Fruit fly (Drosophila melanogaster) whole organism, prepupa: ENCODE measurements around the gene CG1440.

Source experiments
- Blimp-1 ChIP-seq: fragments of 200-800 bp; sonication (Bioruptor generic); optimal IDR thresholded peaks from 3 replicates; lab custom pipeline; 2017; ENCODE audit warnings: missing biosample characterization, missing genetic modification characterization, mild to moderate bottlenecking, moderate library complexity, missing genetic modification reagents
- CG10631 ChIP-seq: fragments of 200-800 bp; sonication (Bioruptor generic); optimal IDR thresholded peaks from 2 replicates; lab custom pipeline; 2016; ENCODE audit warnings: missing biosample characterization, missing genetic modification characterization
- CG10669 ChIP-seq: fragments of 200-800 bp; sonication (Bioruptor generic); optimal IDR thresholded peaks from 3 replicates; lab custom pipeline; 2018; ENCODE audit warnings: missing biosample characterization, mild to moderate bottlenecking, missing genetic modification characterization, moderate library complexity
- CG11902 ChIP-seq: fragments of 200-800 bp; sonication (Bioruptor generic); optimal IDR thresholded peaks from 3 replicates; lab custom pipeline; 2016; ENCODE audit warnings: missing biosample characterization, missing genetic modification characterization
- CG1621 ChIP-seq: fragments of 200-800 bp; sonication (Bioruptor generic); optimal IDR thresholded peaks from 3 replicates; lab custom pipeline; 2018; ENCODE audit warnings: missing biosample characterization, mild to moderate bottlenecking, missing genetic modification characterization
- CG16779 ChIP-seq: fragments of 200-800 bp; sonication (Bioruptor generic); optimal IDR thresholded peaks from 3 replicates; lab custom pipeline; 2017; ENCODE audit warnings: missing biosample characterization, mild to moderate bottlenecking, missing genetic modification characterization
- CG3032 ChIP-seq: fragments of 200-800 bp; optimal IDR thresholded peaks from 2 replicates; lab custom pipeline; 2019; ENCODE audit warnings: missing biosample characterization, mild to moderate bottlenecking, missing genetic modification characterization, moderate library complexity
- CG31627 ChIP-seq: fragments of 200-800 bp; sonication (Bioruptor generic); optimal IDR thresholded peaks from 3 replicates; lab custom pipeline; 2016; ENCODE audit warnings: missing biosample characterization, missing genetic modification characterization
- CG32006 ChIP-seq: fragments of 200-800 bp; sonication (Bioruptor generic); optimal IDR thresholded peaks from 3 replicates; lab custom pipeline; 2017; ENCODE audit warnings: missing biosample characterization, mild to moderate bottlenecking, missing genetic modification characterization
- CG34406 ChIP-seq: fragments of 200-800 bp; sonication (Bioruptor generic); optimal IDR thresholded peaks from 3 replicates; lab custom pipeline; 2016; ENCODE audit warnings: missing biosample characterization, missing genetic modification characterization
- CG3919 ChIP-seq: fragments of 200-800 bp; sonication (Bioruptor generic); optimal IDR thresholded peaks from 3 replicates; lab custom pipeline; 2016; ENCODE audit warnings: missing biosample characterization, missing genetic modification characterization
- CG4318 ChIP-seq: fragments of 200-800 bp; sonication (Bioruptor generic); optimal IDR thresholded peaks from 3 replicates; lab custom pipeline; 2017; ENCODE audit warnings: missing biosample characterization, mild to moderate bottlenecking, missing genetic modification characterization
- CG6163 ChIP-seq: fragments of 200-800 bp; sonication (Bioruptor generic); IDR thresholded peaks from 3 replicates; pipeline ENCODE4 v1.3.6; 2022; ENCODE audit warnings: missing biosample characterization, missing genetic modification characterization
- CG6276 ChIP-seq: fragments of 200-800 bp; sonication (Bioruptor generic); optimal IDR thresholded peaks from 2 replicates; lab custom pipeline; 2017; ENCODE audit warnings: missing biosample characterization, mild to moderate bottlenecking, missing genetic modification characterization
- CG6792 ChIP-seq: fragments of 200-800 bp; sonication (Bioruptor generic); optimal IDR thresholded peaks from 3 replicates; lab custom pipeline; 2016; ENCODE audit warnings: missing biosample characterization, missing genetic modification characterization
- CG6854 ChIP-seq: fragments of 200-800 bp; sonication (Bioruptor generic); optimal IDR thresholded peaks from 2 replicates; lab custom pipeline; 2017; ENCODE audit warnings: missing biosample characterization, mild to moderate bottlenecking, missing genetic modification characterization
- CG7368 ChIP-seq: fragments of 200-800 bp; sonication (Bioruptor generic); optimal IDR thresholded peaks from 3 replicates; lab custom pipeline; 2016; ENCODE audit warnings: missing biosample characterization, missing genetic modification characterization
- CG8119 ChIP-seq: fragments of 200-800 bp; sonication (Bioruptor generic); IDR thresholded peaks from 3 replicates; pipeline ENCODE4 v1.3.6; 2022; ENCODE audit warnings: missing biosample characterization, missing genetic modification characterization
- CG8319 ChIP-seq: fragments of 200-800 bp; sonication (Bioruptor generic); optimal IDR thresholded peaks from 3 replicates; lab custom pipeline; 2016; ENCODE audit warnings: missing biosample characterization, missing genetic modification characterization
- CG8632 ChIP-seq: fragments of 200-800 bp; sonication (Bioruptor generic); optimal IDR thresholded peaks from 3 replicates; lab custom pipeline; 2016; ENCODE audit warnings: missing biosample characterization, missing genetic modification characterization
- CG9139 ChIP-seq: fragments of 200-800 bp; sonication (Bioruptor generic); optimal IDR thresholded peaks from 3 replicates; lab custom pipeline; 2017; ENCODE audit warnings: missing biosample characterization, mild to moderate bottlenecking, missing genetic modification characterization
- Eip78C ChIP-seq: fragments of 200-800 bp; sonication (Bioruptor generic); peaks from one replicate; lab custom pipeline; 2016; ENCODE audit warnings: missing biosample characterization, missing genetic modification characterization
- Eip93F ChIP-seq: fragments of 200-800 bp; sonication (Bioruptor generic); optimal IDR thresholded peaks from 2 replicates; lab custom pipeline; 2016; ENCODE audit warnings: missing biosample characterization, mild to moderate bottlenecking, missing genetic modification characterization
- Ets21C ChIP-seq: fragments of 200-800 bp; sonication (Bioruptor generic); optimal IDR thresholded peaks from 3 replicates; lab custom pipeline; 2016; ENCODE audit warnings: missing biosample characterization, missing genetic modification characterization
- Ets96B ChIP-seq: fragments of 200-800 bp; optimal IDR thresholded peaks from 2 replicates; lab custom pipeline; 2019; ENCODE audit warnings: missing biosample characterization, mild to moderate bottlenecking, missing genetic modification characterization, moderate library complexity
- Gug ChIP-seq: fragments of 200-800 bp; sonication (Bioruptor generic); IDR thresholded peaks from 2 replicates; pipeline ENCODE4 v1.3.6; 2022; ENCODE audit warnings: missing biosample characterization, missing genetic modification characterization
- Hr38 ChIP-seq: sonication (Bioruptor generic); optimal IDR thresholded peaks from 2 replicates; lab custom pipeline; 2016; ENCODE audit warnings: missing biosample characterization, missing genetic modification characterization
- Hr39 ChIP-seq: fragments of 200-800 bp; sonication (Bioruptor generic); optimal IDR thresholded peaks from 2 replicates; lab custom pipeline; 2016; ENCODE audit warnings: missing biosample characterization, missing genetic modification characterization
- Hr4 ChIP-seq: fragments of 200-800 bp; sonication (Bioruptor generic); optimal IDR thresholded peaks from 3 replicates; lab custom pipeline; 2016; ENCODE audit warnings: missing biosample characterization, missing genetic modification characterization
- Lpt ChIP-seq: fragments of 200-800 bp; sonication (Bioruptor generic); optimal IDR thresholded peaks from 3 replicates; lab custom pipeline; 2016; ENCODE audit warnings: missing biosample characterization, missing genetic modification characterization
- Met ChIP-seq: fragments of 200-800 bp; sonication (Bioruptor generic); optimal IDR thresholded peaks from 3 replicates; lab custom pipeline; 2016; ENCODE audit warnings: missing biosample characterization, missing genetic modification characterization
- OdsH ChIP-seq: fragments of 200-800 bp; sonication (Bioruptor generic); optimal IDR thresholded peaks from 3 replicates; lab custom pipeline; 2016; ENCODE audit warnings: missing biosample characterization, missing genetic modification characterization
- Smox ChIP-seq: fragments of 200-800 bp; sonication (Bioruptor generic); optimal IDR thresholded peaks from 3 replicates; lab custom pipeline; 2016; ENCODE audit warnings: missing biosample characterization, missing genetic modification characterization
- Sox102F ChIP-seq: fragments of 200-800 bp; sonication (Bioruptor generic); optimal IDR thresholded peaks from 2 replicates; lab custom pipeline; 2016; ENCODE audit warnings: missing biosample characterization, mild to moderate bottlenecking, missing genetic modification characterization
- Sox14 ChIP-seq: fragments of 200-800 bp; sonication (Bioruptor generic); optimal IDR thresholded peaks from 3 replicates; lab custom pipeline; 2016; ENCODE audit warnings: missing biosample characterization, missing genetic modification characterization
- Sox15 ChIP-seq: fragments of 200-800 bp; sonication (Bioruptor generic); optimal IDR thresholded peaks from 3 replicates; lab custom pipeline; 2016; ENCODE audit warnings: missing biosample characterization, missing genetic modification characterization
- achi ChIP-seq: fragments of 200-800 bp; sonication (Bioruptor generic); optimal IDR thresholded peaks from 3 replicates; lab custom pipeline; 2016; ENCODE audit warnings: missing biosample characterization, missing genetic modification characterization
- acj6 ChIP-seq: fragments of 200-800 bp; sonication (Bioruptor generic); optimal IDR thresholded peaks from 3 replicates; lab custom pipeline; 2016; ENCODE audit warnings: missing biosample characterization, missing genetic modification characterization
- cyc ChIP-seq: fragments of 200-800 bp; sonication (Bioruptor generic); optimal IDR thresholded peaks from 3 replicates; lab custom pipeline; 2016; ENCODE audit warnings: missing biosample characterization, missing genetic modification characterization
- dac ChIP-seq: fragments of 200-800 bp; sonication (Bioruptor generic); optimal IDR thresholded peaks from 2 replicates; lab custom pipeline; 2017; ENCODE audit warnings: missing biosample characterization, mild to moderate bottlenecking, missing genetic modification characterization
- dsx ChIP-seq: fragments of 200-800 bp; optimal IDR thresholded peaks from 3 replicates; lab custom pipeline; 2019; ENCODE audit warnings: missing biosample characterization, mild to moderate bottlenecking, missing genetic modification characterization, moderate library complexity; ENCODE audit not compliant: poor library complexity, severe bottlenecking
- eg ChIP-seq: fragments of 200-800 bp; sonication (Bioruptor generic); IDR thresholded peaks from 3 replicates; pipeline ENCODE4 v1.3.6; 2022; ENCODE audit warnings: missing biosample characterization, missing genetic modification characterization
- esn ChIP-seq: fragments of 200-800 bp; sonication (Bioruptor generic); optimal IDR thresholded peaks from 2 replicates; lab custom pipeline; 2016; ENCODE audit warnings: missing biosample characterization, mild to moderate bottlenecking, missing genetic modification characterization, moderate library complexity
- fd85E ChIP-seq: fragments of 200-800 bp; sonication (Bioruptor generic); optimal IDR thresholded peaks from 3 replicates; lab custom pipeline; 2016; ENCODE audit warnings: missing biosample characterization, missing genetic modification characterization
- fkh ChIP-seq: fragments of 200-800 bp; sonication (Bioruptor generic); optimal IDR thresholded peaks from 3 replicates; lab custom pipeline; 2017; ENCODE audit warnings: missing biosample characterization, mild to moderate bottlenecking, missing genetic modification characterization, moderate library complexity
- net ChIP-seq: fragments of 200-800 bp; sonication (Bioruptor generic); optimal IDR thresholded peaks from 3 replicates; lab custom pipeline; 2016; ENCODE audit warnings: missing biosample characterization, missing genetic modification characterization
- pdm3 ChIP-seq: fragments of 200-800 bp; sonication (Bioruptor generic); optimal IDR thresholded peaks from 3 replicates; lab custom pipeline; 2016; ENCODE audit warnings: missing biosample characterization, missing genetic modification characterization
- spab ChIP-seq: fragments of 200-800 bp; sonication (Bioruptor generic); optimal IDR thresholded peaks from 2 replicates; lab custom pipeline; 2017; ENCODE audit warnings: missing biosample characterization, mild to moderate bottlenecking, missing genetic modification characterization, missing genetic modification reagents
- ss ChIP-seq, 2 experiments: fragments of 200-800 bp; sonication (Bioruptor generic); optimal IDR thresholded peaks; 2 replicates in 1 of 2; 3 replicates in 1 of 2; lab custom pipeline; 2017 to 2018; ENCODE audit warnings: mild to moderate bottlenecking in 2 of 2, missing biosample characterization in 2 of 2, missing genetic modification characterization in 2 of 2, moderate library complexity in 1 of 2
- svp ChIP-seq: fragments of 200-800 bp; sonication (Bioruptor generic); peaks from one replicate; lab custom pipeline; 2016; ENCODE audit warnings: missing biosample characterization, missing genetic modification characterization
- topi ChIP-seq: fragments of 200-800 bp; sonication (Bioruptor generic); optimal IDR thresholded peaks from 3 replicates; lab custom pipeline; 2016; ENCODE audit warnings: missing biosample characterization, missing genetic modification characterization
- vri ChIP-seq: fragments of 200-800 bp; sonication (Bioruptor generic); optimal IDR thresholded peaks from 3 replicates; lab custom pipeline; 2016; ENCODE audit warnings: missing biosample characterization, mild to moderate bottlenecking, missing genetic modification characterization

CG1440 gene

DNA sequence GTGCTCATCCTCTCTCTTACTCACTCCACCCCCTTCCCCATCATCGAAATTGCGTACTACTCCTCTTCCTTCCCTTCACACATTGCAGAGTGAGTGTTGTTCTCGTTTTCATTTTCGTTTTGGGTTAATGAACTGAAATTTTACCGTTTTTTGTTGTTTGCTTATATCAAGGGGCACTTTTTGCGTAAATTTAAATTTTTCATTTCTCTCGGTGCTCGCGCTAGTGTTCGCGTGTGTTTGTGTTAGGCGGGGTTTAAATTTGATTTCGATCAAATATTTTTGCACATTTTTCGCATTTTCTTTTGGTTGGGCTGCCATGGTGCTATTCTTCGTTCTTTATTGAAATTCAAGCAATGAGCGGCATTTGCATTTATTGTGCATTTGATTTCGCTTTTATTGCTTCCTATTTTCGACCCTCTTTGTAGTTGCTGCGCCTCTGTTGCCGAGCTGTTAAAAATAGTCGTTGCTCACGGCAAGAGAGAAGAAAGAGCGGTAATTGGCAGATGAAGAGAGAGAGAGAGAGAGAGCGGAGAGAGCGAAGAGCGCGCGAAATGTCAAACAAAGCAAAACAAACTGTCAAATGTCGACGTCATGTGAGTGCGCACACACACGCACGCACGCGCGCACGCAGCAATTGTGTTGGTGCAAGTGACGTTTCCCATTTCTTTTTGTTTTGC lies 15.9 kb upstream of the CG1440 start:
- peak; percentile 50 for TF ChIP-seq Lpt (GFP tag; lab: Kevin White, UChicago)
- TF ChIP-seq CG3032 = peak; percentile 37
- TF ChIP-seq topi = peak; percentile 37
- peak; percentile 16 for TF ChIP-seq OdsH
- TF ChIP-seq Blimp-1 (GFP tag; lab: Kevin White, UChicago) = peak; percentile 82
- peak; percentile 17 for TF ChIP-seq Sox15 (GFP tag; lab: Kevin White, UChicago)
- TF ChIP-seq CG7368 (GFP tag; lab: Kevin White, UChicago) = peak; percentile 29
- TF ChIP-seq Eip78C = peak; percentile 82
- TF ChIP-seq vri (GFP tag; lab: Kevin White, UChicago) = peak; percentile 52
- TF ChIP-seq CG34406 = peak; percentile 21
- no peak for TF ChIP-seq CG8319 (GFP tag; lab: Kevin White, UChicago)
- peak; percentile 31 for TF ChIP-seq CG8632 (GFP tag; lab: Kevin White, UChicago)
- no peak for TF ChIP-seq Met
- TF ChIP-seq Ets21C = peak; percentile 34
- TF ChIP-seq Sox14 (GFP tag; lab: Kevin White, UChicago) = peak; percentile 67
- no peak for TF ChIP-seq CG3919
- peak; percentile 59 for TF ChIP-seq fkh (GFP tag; lab: Kevin White, UChicago)
- no peak for TF ChIP-seq Hr38
- no peak for TF ChIP-seq CG11902
- peak; percentile 61 for TF ChIP-seq net (GFP tag; lab: Kevin White, UChicago)
- TF ChIP-seq CG16779 (tag; lab: Kevin White, UChicago) = peak; percentile 67
- TF ChIP-seq CG10631 = no peak
- TF ChIP-seq fd85E (GFP tag; lab: Kevin White, UChicago) = peak; percentile 50
- peak; percentile 25 for TF ChIP-seq Hr39 (GFP tag; lab: Kevin White, UChicago)
- TF ChIP-seq Hr4 (GFP tag; lab: Kevin White, UChicago) = no peak
- TF ChIP-seq Sox102F (GFP tag; lab: Kevin White, UChicago) = no peak
- peak; percentile 41 for TF ChIP-seq cyc (GFP tag; lab: Kevin White, UChicago)
- no peak for TF ChIP-seq acj6 (GFP tag; lab: Kevin White, UChicago)
- TF ChIP-seq Smox (GFP tag; lab: Kevin White, UChicago) = no peak
- no peak for TF ChIP-seq CG32006 (GFP tag; lab: Kevin White, UChicago)
- no peak for TF ChIP-seq CG4318 (GFP tag; lab: Kevin White, UChicago)
- peak; percentile 83 to 93 for TF ChIP-seq ss (GFP tag; optimal IDR thresholded peaks at IDR 0.05; lab: Kevin White, UChicago)
- TF ChIP-seq pdm3 (GFP tag; lab: Kevin White, UChicago) = no peak
- peak; percentile 84; the same call in 2 of the 3 replicates for TF ChIP-seq eg (GFP tag; lab: Robert Waterston, UW)
- peak; percentile 97 for TF ChIP-seq CG10669 (GFP tag; lab: Kevin White, UChicago)
- TF ChIP-seq esn = peak; percentile 63
- peak; percentile 91 for TF ChIP-seq achi (GFP tag; lab: Kevin White, UChicago)
- TF ChIP-seq spab (GFP tag; lab: Kevin White, UChicago) = no peak
- TF ChIP-seq CG31627 (GFP tag; lab: Kevin White, UChicago) = peak; percentile 48
- peak; percentile 76 for TF ChIP-seq CG9139
- peak; percentile 82 for TF ChIP-seq CG8119 (GFP tag; lab: Robert Waterston, UW)
- no peak for TF ChIP-seq svp (GFP tag; lab: Kevin White, UChicago)
- TF ChIP-seq dsx = no peak
- no peak for TF ChIP-seq CG1621 (tag; lab: Kevin White, UChicago)
- TF ChIP-seq CG6163 (GFP tag; lab: Robert Waterston, UW) = peak; percentile 90; the same call in 2 of the 3 replicates
- no peak for TF ChIP-seq dac (GFP tag; lab: Kevin White, UChicago)
- peak; percentile 60 for TF ChIP-seq Ets96B
- TF ChIP-seq CG6792 = no peak
- TF ChIP-seq CG6854 (GFP tag; lab: Kevin White, UChicago) = peak; percentile 65
- no peak; the same call in 1 of the 2 replicates for TF ChIP-seq Gug
- peak; percentile 75 for TF ChIP-seq CG6276 (GFP tag; lab: Kevin White, UChicago)
- peak; percentile 25 for TF ChIP-seq Eip93F
